Worm (Caenorhabditis elegans): Measurements from ENCODE around the gene C50E10.2.

DNA sequence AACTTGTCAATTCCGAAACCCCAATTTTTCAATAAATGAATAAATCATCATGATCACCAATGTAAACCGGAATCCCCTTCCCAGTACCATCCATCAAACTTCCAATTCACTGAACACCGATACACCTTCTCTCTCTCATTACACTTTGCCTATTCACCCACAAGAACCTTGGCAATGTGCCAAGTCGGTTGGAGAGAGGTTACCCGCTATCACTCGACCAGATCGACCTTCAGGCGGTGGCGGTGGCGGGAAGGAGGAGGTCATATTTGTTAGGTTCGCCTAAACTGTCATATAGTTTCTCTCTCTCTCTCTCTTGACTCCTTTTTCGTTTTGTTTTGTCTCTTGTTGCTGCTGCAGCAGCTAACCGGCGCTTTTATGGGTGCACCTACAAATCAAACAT is 46.9 kb downstream of the C50E10.2 start:
- TF ChIP-seq klf-2 (GFP tag; conservative IDR thresholded peaks at IDR 0.05) (no peak), T22C8.4 (GFP tag; IDR thresholded peaks at IDR 0.05) (no peak), med-1 (GFP tag; optimal IDR thresholded peaks at IDR 0.05; ENCODE audit: insufficient read depth) (no peak), ref-1 (GFP tag; conservative IDR thresholded peaks at IDR 0.05) (no peak), flt-1 (GFP tag; IDR thresholded peaks at IDR 0.05) (no peak; the same call in 1 of the 2 replicates), ztf-29 (GFP tag; IDR thresholded peaks at IDR 0.05) (no peak), cog-1 (tag; optimal IDR thresholded peaks at IDR 0.05) (no peak)

All from whole organism, midembryonic.